Fruit fly (Drosophila melanogaster) whole organism, embryonic: ENCODE results near the gene Vti1a.

Experiments
- Atf6 ChIP-seq: fragments of 200-800 bp; sonication (Bioruptor generic); IDR thresholded peaks from 2 replicates; pipeline ENCODE4 v1.3.6; 2022; ENCODE audit warnings: missing biosample characterization, missing genetic modification characterization
- Bteb2 ChIP-seq: fragments of 200-800 bp; sonication (Bioruptor generic); optimal IDR thresholded peaks from 2 replicates; lab custom pipeline; 2016; ENCODE audit warnings: missing biosample characterization, missing genetic modification characterization
- CG11696 ChIP-seq: fragments of 200-800 bp; sonication (Bioruptor generic); IDR thresholded peaks from 2 replicates; pipeline ENCODE4 v1.3.6; 2022; ENCODE audit warnings: missing biosample characterization, missing genetic modification characterization
- CG16863 ChIP-seq: fragments of 200-800 bp; sonication (Bioruptor generic); optimal IDR thresholded peaks from 3 replicates; lab custom pipeline; 2016; ENCODE audit warnings: missing biosample characterization, missing genetic modification characterization
- CG17385 ChIP-seq: fragments of 200-800 bp; sonication (Bioruptor generic); optimal IDR thresholded peaks from 3 replicates; lab custom pipeline; 2018; ENCODE audit warnings: missing biosample characterization, mild to moderate bottlenecking, missing genetic modification characterization
- CG18599 ChIP-seq: fragments of 200-800 bp; sonication (Bioruptor generic); optimal IDR thresholded peaks from 3 replicates; lab custom pipeline; 2017; ENCODE audit warnings: missing biosample characterization, missing genetic modification characterization, mild to moderate bottlenecking, moderate library complexity, missing genetic modification reagents
- CG2129 ChIP-seq: fragments of 200-800 bp; sonication (Bioruptor generic); IDR thresholded peaks from 2 replicates; pipeline ENCODE4 v1.3.6; 2022; ENCODE audit warnings: missing biosample characterization, missing genetic modification characterization; ENCODE audit not compliant: partially characterized antibody
- CG2199 ChIP-seq: fragments of 200-800 bp; sonication (Bioruptor generic); IDR thresholded peaks from 3 replicates; pipeline ENCODE4 v1.3.6; 2022; ENCODE audit warnings: missing biosample characterization, missing genetic modification characterization
- CG2678 ChIP-seq: fragments of 200-800 bp; sonication (Bioruptor generic); optimal IDR thresholded peaks from 3 replicates; lab custom pipeline; 2019; ENCODE audit warnings: missing biosample characterization, mild to moderate bottlenecking, missing genetic modification characterization, moderate library complexity
- CG3163 ChIP-seq: fragments of 200-800 bp; sonication (Bioruptor generic); optimal IDR thresholded peaks from 3 replicates; lab custom pipeline; 2016; ENCODE audit warnings: missing biosample characterization, missing genetic modification characterization
- CG6689 ChIP-seq: fragments of 200-800 bp; sonication (Bioruptor generic); IDR thresholded peaks from 2 replicates; pipeline ENCODE4 v1.3.6; 2022; ENCODE audit warnings: missing biosample characterization, missing genetic modification characterization
- CG8089 ChIP-seq: fragments of 200-800 bp; sonication (Bioruptor generic); optimal IDR thresholded peaks from 3 replicates; lab custom pipeline; 2016; ENCODE audit warnings: missing biosample characterization, missing genetic modification characterization
- CG8944 ChIP-seq: fragments of 200-800 bp; sonication (Bioruptor generic); optimal IDR thresholded peaks from 3 replicates; lab custom pipeline; 2016; ENCODE audit warnings: missing biosample characterization, missing genetic modification characterization
- Dbx ChIP-seq: fragments of 200-800 bp; sonication (Bioruptor generic); IDR thresholded peaks from 3 replicates; pipeline ENCODE4 v1.3.6; 2022; ENCODE audit warnings: missing biosample characterization, missing genetic modification characterization
- Drgx ChIP-seq: fragments of 200-800 bp; sonication (Bioruptor generic); IDR thresholded peaks from 2 replicates; pipeline ENCODE4 v1.3.6; 2022; ENCODE audit warnings: missing biosample characterization, missing genetic modification characterization
- E2f2 ChIP-seq: fragments of 200-800 bp; sonication (Bioruptor generic); IDR thresholded peaks from 2 replicates; pipeline ENCODE4 v1.3.6; 2022; ENCODE audit warnings: missing biosample characterization, missing genetic modification characterization
- ERR ChIP-seq: fragments of 200-800 bp; sonication (Bioruptor generic); optimal IDR thresholded peaks from 2 replicates; lab custom pipeline; 2016; ENCODE audit warnings: missing biosample characterization, missing genetic modification characterization
- Ets65A ChIP-seq: fragments of 200-800 bp; sonication (Bioruptor generic); peaks from one replicate; lab custom pipeline; 2016; ENCODE audit warnings: missing biosample characterization, missing genetic modification characterization
- Hr51 ChIP-seq, 2 experiments: fragments of 200-800 bp; sonication (Bioruptor generic); optimal IDR thresholded peaks; 2 replicates in 1 of 2; 3 replicates in 1 of 2; lab custom pipeline; 2016 to 2018; ENCODE audit warnings: missing biosample characterization in 2 of 2, missing genetic modification characterization in 2 of 2, mild to moderate bottlenecking in 1 of 2, moderate library complexity in 1 of 2
- Hr78 ChIP-seq, 2 experiments: fragments of 200-800 bp in 1 of 2; fragments of >200 bp in 1 of 2; sonication (Bioruptor generic) in 1 of 2; optimal IDR thresholded peaks; 2 replicates each; lab custom pipeline; 2017 to 2019; ENCODE audit warnings: missing biosample characterization in 2 of 2, missing genetic modification characterization in 2 of 2, mild to moderate bottlenecking in 1 of 2, moderate library complexity in 1 of 2
- Med ChIP-seq: fragments of 200-800 bp; sonication (Bioruptor generic); peaks from one replicate; lab custom pipeline; 2016; ENCODE audit warnings: missing biosample characterization, missing genetic modification characterization, mild to moderate bottlenecking, inconsistent platforms, moderate library complexity
- Optix ChIP-seq: fragments of 200-800 bp; sonication (Bioruptor generic); IDR thresholded peaks from 3 replicates; pipeline ENCODE4 v1.3.6; 2022; ENCODE audit warnings: missing biosample characterization, missing genetic modification characterization
- Pdp1 ChIP-seq, 2 experiments: fragments of 200-800 bp; sonication (Bioruptor generic); optimal IDR thresholded peaks; 3 replicates each; lab custom pipeline; 2016; ENCODE audit warnings: missing biosample characterization in 2 of 2, missing genetic modification characterization in 2 of 2, mild to moderate bottlenecking in 1 of 2, moderate library complexity in 1 of 2
- Trl ChIP-seq, 3 experiments: fragments of >200 bp in 2 of 3; fragments of 200-800 bp in 1 of 3; sonication (Bioruptor generic) in 1 of 3; optimal IDR thresholded peaks; 2 replicates in 1 of 3; 3 replicates in 2 of 3; lab custom pipeline; 2016 to 2017; ENCODE audit warnings: missing biosample characterization in 1 of 3, missing genetic modification characterization in 1 of 3
- Xrp1 ChIP-seq: fragments of 200-800 bp; sonication (Bioruptor generic); IDR thresholded peaks from 2 replicates; pipeline ENCODE4 v1.3.6; 2022; ENCODE audit warnings: missing biosample characterization, missing genetic modification characterization
- aop ChIP-seq: fragments of 200-800 bp; sonication (Bioruptor generic); IDR thresholded peaks from 2 replicates; pipeline ENCODE4 v1.3.6; 2022; ENCODE audit warnings: missing biosample characterization, missing genetic modification characterization
- ash1 ChIP-seq: fragments of 200-800 bp; sonication (Bioruptor generic); optimal IDR thresholded peaks from 2 replicates; lab custom pipeline; 2018; ENCODE audit warnings: missing biosample characterization, mild to moderate bottlenecking, missing genetic modification characterization
- bbx ChIP-seq: fragments of 200-800 bp; sonication (Bioruptor generic); IDR thresholded peaks from 2 replicates; pipeline ENCODE4 v1.3.6; 2022; ENCODE audit warnings: missing biosample characterization, missing genetic modification characterization; ENCODE audit not compliant: partially characterized antibody
- btn ChIP-seq: fragments of 200-800 bp; sonication (Bioruptor generic); optimal IDR thresholded peaks from 2 replicates; lab custom pipeline; 2016; ENCODE audit warnings: missing biosample characterization, missing genetic modification characterization
- cad ChIP-seq: fragments of >200 bp; optimal IDR thresholded peaks from 2 replicates; lab custom pipeline; 2017; ENCODE audit warnings: missing biosample characterization, missing genetic modification characterization
- cg ChIP-seq: fragments of 200-800 bp; sonication (Bioruptor generic); optimal IDR thresholded peaks from 3 replicates; lab custom pipeline; 2019; ENCODE audit warnings: missing biosample characterization, mild to moderate bottlenecking, missing genetic modification characterization, moderate library complexity
- ems ChIP-seq: fragments of 200-800 bp; sonication (Bioruptor generic); optimal IDR thresholded peaks from 3 replicates; lab custom pipeline; 2016; ENCODE audit warnings: missing biosample characterization, missing genetic modification characterization
- ewg ChIP-seq: fragments of 200-800 bp; sonication (Bioruptor generic); optimal IDR thresholded peaks from 3 replicates; lab custom pipeline; 2017; ENCODE audit warnings: mild to moderate bottlenecking, missing biosample characterization, missing genetic modification reagents, missing genetic modification characterization
- fru ChIP-seq: fragments of >200 bp; optimal IDR thresholded peaks from 2 replicates; lab custom pipeline; 2017
- gfzf ChIP-seq: fragments of 200-800 bp; sonication (Bioruptor generic); optimal IDR thresholded peaks from 2 replicates; lab custom pipeline; 2016; ENCODE audit warnings: missing biosample characterization, mild to moderate bottlenecking, missing genetic modification characterization, moderate library complexity
- gro ChIP-seq: fragments of 200-800 bp; sonication (Bioruptor generic); optimal IDR thresholded peaks from 2 replicates; lab custom pipeline; 2016; ENCODE audit warnings: missing biosample characterization, missing genetic modification characterization
- lola ChIP-seq, 3 experiments: fragments of >200 bp in 2 of 3; fragments of 200-800 bp in 1 of 3; sonication (Bioruptor generic) in 1 of 3; optimal IDR thresholded peaks; 2 replicates each; lab custom pipeline; 2017 to 2019; ENCODE audit warnings: missing biosample characterization in 3 of 3, missing genetic modification characterization in 3 of 3, mild to moderate bottlenecking in 1 of 3, moderate library complexity in 1 of 3
- mam ChIP-seq: fragments of 200-800 bp; sonication (Bioruptor generic); optimal IDR thresholded peaks from 3 replicates; lab custom pipeline; 2016; ENCODE audit warnings: missing biosample characterization, missing genetic modification characterization
- nom ChIP-seq: fragments of 200-800 bp; sonication (Bioruptor generic); optimal IDR thresholded peaks from 2 replicates; lab custom pipeline; 2017; ENCODE audit warnings: missing biosample characterization, missing genetic modification characterization, mild to moderate bottlenecking, moderate library complexity, missing genetic modification reagents
- pros ChIP-seq: fragments of 200-800 bp; sonication (Bioruptor generic); optimal IDR thresholded peaks from 3 replicates; lab custom pipeline; 2019; ENCODE audit warnings: missing biosample characterization, mild to moderate bottlenecking, missing genetic modification characterization, moderate library complexity
- sens ChIP-seq: fragments of 200-800 bp; sonication (Bioruptor generic); peaks from one replicate; lab custom pipeline; 2016; ENCODE audit warnings: missing biosample characterization, missing genetic modification characterization
- sqz ChIP-seq: fragments of 200-800 bp; sonication (Bioruptor generic); optimal IDR thresholded peaks from 3 replicates; lab custom pipeline; 2018; ENCODE audit warnings: missing biosample characterization, mild to moderate bottlenecking, missing genetic modification characterization
- sug ChIP-seq: fragments of 200-800 bp; optimal IDR thresholded peaks from 2 replicates; lab custom pipeline; 2019; ENCODE audit warnings: missing biosample characterization, mild to moderate bottlenecking, missing genetic modification characterization, moderate library complexity
- tll ChIP-seq, 2 experiments: fragments of 200-800 bp in 1 of 2; fragments of >200 bp in 1 of 2; sonication (Bioruptor generic) in 1 of 2; optimal IDR thresholded peaks; 2 replicates each; lab custom pipeline; 2017 to 2019; ENCODE audit warnings: missing biosample characterization in 2 of 2, missing genetic modification characterization in 2 of 2, mild to moderate bottlenecking in 1 of 2, moderate library complexity in 1 of 2
- zen ChIP-seq: fragments of 200-800 bp; sonication (Bioruptor generic); optimal IDR thresholded peaks from 3 replicates; lab custom pipeline; 2018; ENCODE audit warnings: missing biosample characterization, mild to moderate bottlenecking, missing genetic modification characterization, moderate library complexity

The Vti1a gene

dm6 chr3L:684749-685440, 7.8 kb downstream of the Vti1a start (continued):
- no peak for TF ChIP-seq cad (GFP tag; lab: Kevin White, UChicago)

DNA sequence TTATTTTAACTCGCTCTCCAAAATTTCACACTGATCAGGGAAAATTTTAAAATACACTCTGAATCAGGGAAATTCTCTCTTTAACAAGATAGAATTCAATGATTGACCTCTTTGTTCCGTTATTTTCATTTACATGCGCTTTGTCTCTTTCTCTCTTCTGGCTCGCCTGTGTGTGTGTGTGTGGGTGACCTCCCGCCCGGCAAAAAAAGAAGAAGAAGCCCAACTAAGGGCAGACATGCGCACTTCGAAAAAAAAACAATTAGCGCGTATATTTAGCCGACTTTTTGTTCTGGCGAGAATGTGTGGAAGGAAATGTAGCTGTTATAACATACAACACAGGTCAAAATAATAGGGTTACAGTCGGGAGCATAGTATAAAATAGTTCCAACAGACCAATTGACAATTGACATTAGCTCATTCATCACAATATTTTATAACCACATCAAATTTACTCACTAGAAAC, 10.3 kb downstream of the Vti1a start, which contains the start of gene CG3386:
Gene CG3386, minus strand, starts transcription at position 51 of the 463 bp plus-strand sequence.
- TF ChIP-seq cg (GFP tag; lab: Kevin White, UChicago) (peak; percentile 67), sens (GFP tag; lab: Kevin White, UChicago) (peak; percentile 46), mam (peak; percentile 15), ERR (peak; percentile 18), CG3163 (GFP tag; lab: Kevin White, UChicago) (peak; percentile 95), Xrp1 (GFP tag; lab: Robert Waterston, UW) (0 out of 2 replicates have a peak, but pooled peaks have one; percentile 11), gfzf (GFP tag; lab: Kevin White, UChicago) (peak; percentile 51), Hr78 (GFP tag; optimal IDR thresholded peaks at IDR 0.05; lab: Kevin White, UChicago) (peak in 1 of 2 experiments; percentile 99), CG2199 (GFP tag; lab: Robert Waterston, UW) (no peak), CG11696 (GFP tag; lab: Robert Waterston, UW) (peak; percentile 91), aop (GFP tag; lab: Robert Waterston, UW) (peak; percentile 14; the same call in 1 of the 2 replicates), sqz (peak; percentile 38), nom (peak; percentile 9), Ets65A (peak; percentile 62), CG8089 (GFP tag; lab: Kevin White, UChicago) (no peak), zen (tag; lab: Kevin White, UChicago) (peak; percentile 34), gro (peak; percentile 7), Trl (optimal IDR thresholded peaks at IDR 0.05; lab: Kevin White, UChicago) (peak; percentile 65 to 75), Trl (GFP tag; optimal IDR thresholded peaks at IDR 0.05; lab: Kevin White, UChicago) (no peak), CG17385 (GFP tag; lab: Kevin White, UChicago) (peak; percentile 36), CG16863 (GFP tag; lab: Kevin White, UChicago) (no peak), ewg (GFP tag; lab: Kevin White, UChicago) (peak; percentile 75), Hr51 (GFP tag; optimal IDR thresholded peaks at IDR 0.05; lab: Kevin White, UChicago) (no peak), Med (GFP tag; lab: Kevin White, UChicago) (peak; percentile 46), lola (GFP tag; optimal IDR thresholded peaks at IDR 0.05; lab: Kevin White, UChicago) (no peak), E2f2 (GFP tag; lab: Robert Waterston, UW) (0 out of 2 replicates have a peak, but pooled peaks have one; percentile 5), fru (lab: Kevin White, UChicago) (no peak), sug (tag; lab: Kevin White, UChicago) (no peak), Drgx (GFP tag; lab: Robert Waterston, UW) (0 out of 2 replicates have a peak, but pooled peaks have one; percentile 19), Dbx (no peak), CG6689 (GFP tag; lab: Robert Waterston, UW) (0 out of 2 replicates have a peak, but pooled peaks have one; percentile 5), Pdp1 (GFP tag; optimal IDR thresholded peaks at IDR 0.05; lab: Kevin White, UChicago) (peak in 1 of 2 experiments; percentile 58)
- TF ChIP-seq, all 482 proteins: peak for 23

DNA sequence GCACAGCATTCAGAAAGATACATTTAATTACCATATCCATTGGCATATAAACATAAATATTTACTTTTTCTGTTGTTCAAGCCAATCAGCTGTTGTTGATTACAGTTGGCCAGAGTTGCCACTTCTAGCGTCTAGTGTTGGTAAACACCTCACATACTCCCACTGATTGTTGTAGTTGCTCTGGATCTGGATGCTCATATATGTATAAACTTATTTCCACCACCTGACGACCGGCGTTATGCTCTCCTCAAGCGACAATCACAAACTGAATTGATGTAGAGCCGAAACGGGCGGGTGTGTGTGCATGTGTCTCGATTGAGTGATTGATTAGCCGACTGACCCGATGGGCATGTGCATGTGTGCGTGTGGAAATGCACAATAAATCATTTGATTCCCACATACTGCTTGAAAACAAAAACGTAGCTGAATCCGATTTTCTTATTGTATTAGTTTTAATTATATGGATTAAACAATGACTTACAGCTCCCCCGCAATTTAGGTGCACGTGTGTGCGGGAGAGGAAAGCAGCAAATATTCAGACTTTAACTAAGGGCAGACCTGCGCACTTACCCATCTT, 10.8 kb downstream of the Vti1a start:
- TF ChIP-seq Bteb2 (GFP tag; lab: Kevin White, UChicago) = peak; percentile 43
- no peak for TF ChIP-seq Optix
- TF ChIP-seq CG2129 (GFP tag; lab: Robert Waterston, UW) = no peak
- TF ChIP-seq ems (GFP tag; lab: Kevin White, UChicago) = peak; percentile 25
- peak; percentile 65 for TF ChIP-seq CG18599 (GFP tag; lab: Kevin White, UChicago)
- TF ChIP-seq ash1 (GFP tag; lab: Kevin White, UChicago) = no peak
- TF ChIP-seq CG2678 (tag; lab: Kevin White, UChicago) = peak; percentile 47
- TF ChIP-seq Atf6 (GFP tag; lab: Robert Waterston, UW) = 0 out of 2 replicates have a peak, but pooled peaks have one; percentile 33
- TF ChIP-seq pros (GFP tag; lab: Kevin White, UChicago) = peak; percentile 73
- peak in 1 of 2 experiments; percentile 5 for TF ChIP-seq tll (GFP tag; optimal IDR thresholded peaks at IDR 0.05; lab: Kevin White, UChicago)
- TF ChIP-seq ewg (GFP tag; lab: Kevin White, UChicago) = peak; percentile 71
- TF ChIP-seq bbx (GFP tag; lab: Robert Waterston, UW) = peak; percentile 64
- TF ChIP-seq CG8944 (GFP tag; lab: Kevin White, UChicago) = no peak
- TF ChIP-seq Hr78 (GFP tag; optimal IDR thresholded peaks at IDR 0.05; lab: Kevin White, UChicago) = no peak
- no peak for TF ChIP-seq btn (GFP tag; lab: Kevin White, UChicago)
- TF ChIP-seq Hr51 (GFP tag; optimal IDR thresholded peaks at IDR 0.05; lab: Kevin White, UChicago) = peak; percentile 26 to 60
